Worm (Caenorhabditis elegans) whole organism, L3 larva: ENCODE measurements around the gene srxa-12.

Experiments
- R02D3.7 ChIP-seq: fragments of 150-350 bp; optimal IDR thresholded peaks from 2 replicates; lab custom pipeline; 2014; ENCODE audit warnings: missing biosample characterization, missing genetic modification characterization
- aly-2 ChIP-seq: fragments of 150-350 bp; optimal IDR thresholded peaks from 2 replicates; lab custom pipeline; 2014; ENCODE audit warnings: missing biosample characterization, missing genetic modification characterization
- ama-1 ChIP-seq: fragments of 150-350 bp; optimal IDR thresholded peaks from 2 replicates; lab custom pipeline; 2018
- ceh-16 ChIP-seq: sonication (generic microtip); optimal IDR thresholded peaks from 2 replicates; lab custom pipeline; 2017; ENCODE audit warnings: missing biosample characterization, missing genetic modification characterization
- ceh-82 ChIP-seq: fragments of 150-350 bp; optimal IDR thresholded peaks from 2 replicates; lab custom pipeline; 2014; ENCODE audit warnings: missing biosample characterization, missing genetic modification characterization
- ceh-9 ChIP-seq: sonication (generic microtip); optimal IDR thresholded peaks from 2 replicates; lab custom pipeline; 2018; ENCODE audit warnings: missing biosample characterization, missing genetic modification characterization
- daf-12 ChIP-seq: fragments of 150-350 bp; optimal IDR thresholded peaks from 2 replicates; lab custom pipeline; 2014; ENCODE audit warnings: missing biosample characterization, missing genetic modification reagents, missing genetic modification characterization
- egl-27 ChIP-seq: sonication (generic microtip); optimal IDR thresholded peaks from 4 replicates; lab custom pipeline; 2017; ENCODE audit warnings: missing biosample characterization, missing genetic modification reagents, missing genetic modification characterization
- egl-5 ChIP-seq: fragments of 150-350 bp; optimal IDR thresholded peaks from 2 replicates; lab custom pipeline; 2017; ENCODE audit warnings: missing biosample characterization, missing genetic modification reagents, missing genetic modification characterization, inconsistent platforms
- elt-1 ChIP-seq: fragments of 150-350 bp; optimal IDR thresholded peaks from 2 replicates; lab custom pipeline; 2014; ENCODE audit warnings: missing biosample characterization, missing genetic modification characterization
- elt-2 ChIP-seq: sonication (generic microtip); optimal IDR thresholded peaks from 2 replicates; lab custom pipeline; 2016; ENCODE audit warnings: missing genetic modification reagents, mild to moderate bottlenecking, missing genetic modification characterization, missing compliant biosample characterization
- eor-1 ChIP-seq, 2 experiments: fragments of 150-350 bp; optimal IDR thresholded peaks; 2 replicates each; lab custom pipeline; 2014 to 2018; ENCODE audit warnings: missing biosample characterization in 2 of 2, missing genetic modification characterization in 2 of 2
- fkh-10 ChIP-seq: sonication (generic microtip); optimal IDR thresholded peaks from 2 replicates; lab custom pipeline; 2017; ENCODE audit warnings: missing biosample characterization, missing genetic modification reagents, missing genetic modification characterization
- lin-15B ChIP-seq: fragments of 150-350 bp; optimal IDR thresholded peaks from 2 replicates; lab custom pipeline; 2014; ENCODE audit warnings: missing biosample characterization, missing genetic modification characterization
- lin-39 ChIP-seq: fragments of 150-350 bp; optimal IDR thresholded peaks from 2 replicates; lab custom pipeline; 2018; ENCODE audit warnings: missing biosample characterization, missing genetic modification reagents, missing genetic modification characterization
- mdl-1 ChIP-seq: fragments of 150-350 bp; optimal IDR thresholded peaks from 2 replicates; lab custom pipeline; 2014; ENCODE audit warnings: missing biosample characterization, missing genetic modification characterization
- nfya-1 ChIP-seq: sonication (generic microtip); optimal IDR thresholded peaks from 2 replicates; lab custom pipeline; 2017; ENCODE audit warnings: missing genetic modification characterization, mild to moderate bottlenecking, missing compliant biosample characterization, antibody characterized with exemption, moderate library complexity; ENCODE audit not compliant: insufficient read depth
- nhr-11 ChIP-seq: fragments of 150-350 bp; optimal IDR thresholded peaks from 2 replicates; lab custom pipeline; 2014; ENCODE audit warnings: missing biosample characterization, missing genetic modification characterization
- nhr-237 ChIP-seq: fragments of 150-350 bp; optimal IDR thresholded peaks from 2 replicates; lab custom pipeline; 2014; ENCODE audit warnings: missing biosample characterization, missing genetic modification characterization
- nhr-25 ChIP-seq: sonication (generic microtip); optimal IDR thresholded peaks from 2 replicates; lab custom pipeline; 2017; ENCODE audit warnings: missing biosample characterization, missing genetic modification characterization
- nhr-28 ChIP-seq: fragments of 150-350 bp; optimal IDR thresholded peaks from 2 replicates; lab custom pipeline; 2014; ENCODE audit warnings: missing biosample characterization, missing genetic modification characterization
- nhr-67 ChIP-seq: fragments of 150-350 bp; optimal IDR thresholded peaks from 2 replicates; lab custom pipeline; 2014; ENCODE audit warnings: missing biosample characterization, missing genetic modification characterization
- nhr-77 ChIP-seq: fragments of 150-350 bp; optimal IDR thresholded peaks from 2 replicates; lab custom pipeline; 2014; ENCODE audit warnings: missing biosample characterization, missing genetic modification characterization
- pha-4 ChIP-seq: fragments of 150-350 bp; optimal IDR thresholded peaks from 2 replicates; lab custom pipeline; 2014; ENCODE audit warnings: missing biosample characterization, missing genetic modification reagents, missing genetic modification characterization
- pqm-1 ChIP-seq: fragments of 150-350 bp; optimal IDR thresholded peaks from 2 replicates; lab custom pipeline; 2017; ENCODE audit warnings: missing biosample characterization, missing genetic modification characterization, inconsistent platforms
- skn-1 ChIP-seq: fragments of 150-350 bp; optimal IDR thresholded peaks from 2 replicates; lab custom pipeline; 2014; ENCODE audit warnings: missing biosample characterization, missing genetic modification characterization
- tbx-2 ChIP-seq: sonication (generic microtip); optimal IDR thresholded peaks from 2 replicates; lab custom pipeline; 2016; ENCODE audit warnings: mild to moderate bottlenecking, missing genetic modification characterization, missing compliant biosample characterization
- unc-62 ChIP-seq: fragments of 150-350 bp; sonication (generic microtip); optimal IDR thresholded peaks from 4 replicates; lab custom pipeline; 2014; ENCODE audit warnings: missing biosample characterization, missing genetic modification reagents, missing genetic modification characterization
- zag-1 ChIP-seq: fragments of 150-350 bp; optimal IDR thresholded peaks from 2 replicates; lab custom pipeline; 2014; ENCODE audit warnings: missing biosample characterization, missing genetic modification characterization
- ztf-11 ChIP-seq: fragments of 150-350 bp; optimal IDR thresholded peaks from 2 replicates; lab custom pipeline; 2014; ENCODE audit warnings: missing biosample characterization, missing genetic modification characterization
- ztf-4 ChIP-seq: fragments of 150-350 bp; optimal IDR thresholded peaks from 2 replicates; lab custom pipeline; 2014; ENCODE audit warnings: missing biosample characterization, missing genetic modification characterization

The srxa-12 gene

ce11 chrV:13936850-13937249, 10.4 kb downstream of the srxa-12 start, which contains the start of gene srw-145:
Gene srw-145, plus strand, starts transcription at chrV:13937150.
- TF ChIP-seq nhr-11 (tag; lab: Kevin White, UChicago) (peak; percentile 62), ceh-9 (tag; lab: Kevin White, UChicago) (no peak)

ce11 chrV:13942082-13942481, 15.6 kb downstream of the srxa-12 start, which contains the start of gene dpr-1:
Gene dpr-1, minus strand, starts transcription at chrV:13942182.
- no peak for TF ChIP-seq skn-1 (tag; lab: Kevin White, UChicago)
- no peak for TF ChIP-seq eor-1 (tag; optimal IDR thresholded peaks at IDR 0.05; lab: Kevin White, UChicago)
- TF ChIP-seq zag-1 (tag; lab: Kevin White, UChicago) = no peak
- TF ChIP-seq tbx-2 (tag; lab: Kevin White, UChicago) = no peak
- no peak for TF ChIP-seq ztf-11
- TF ChIP-seq nhr-11 (tag; lab: Kevin White, UChicago) = no peak
- TF ChIP-seq nfya-1 (tag; lab: Kevin White, UChicago) = no peak
- TF ChIP-seq elt-2 = no peak
- TF ChIP-seq egl-5 (tag; lab: Kevin White, UChicago) = no peak
- TF ChIP-seq ama-1 = no peak
- TF ChIP-seq nhr-77 (tag; lab: Kevin White, UChicago) = no peak
- no peak for TF ChIP-seq unc-62
- TF ChIP-seq daf-12 (tag; lab: Kevin White, UChicago) = no peak
- TF ChIP-seq lin-15B = no peak
- TF ChIP-seq mdl-1 (tag; lab: Kevin White, UChicago) = no peak
- TF ChIP-seq nhr-28 (tag; lab: Kevin White, UChicago) = no peak
- TF ChIP-seq ztf-4 (tag; lab: Kevin White, UChicago) = no peak
- TF ChIP-seq, all 47 proteins: peak for 0

- TF ChIP-seq aly-2 (tag; lab: Kevin White, UChicago) = no peak
- TF ChIP-seq egl-5 (tag; lab: Kevin White, UChicago) = no peak
These were observed 20.0 kb downstream of the srxa-12 start, which contains the start of the genes srx-10 and clec-226 for ce11 chrV:13946385-13947019. Gene srx-10, minus strand, starts transcription at chrV:13946485. Gene clec-226, plus strand, starts transcription at chrV:13946969.

DNA sequence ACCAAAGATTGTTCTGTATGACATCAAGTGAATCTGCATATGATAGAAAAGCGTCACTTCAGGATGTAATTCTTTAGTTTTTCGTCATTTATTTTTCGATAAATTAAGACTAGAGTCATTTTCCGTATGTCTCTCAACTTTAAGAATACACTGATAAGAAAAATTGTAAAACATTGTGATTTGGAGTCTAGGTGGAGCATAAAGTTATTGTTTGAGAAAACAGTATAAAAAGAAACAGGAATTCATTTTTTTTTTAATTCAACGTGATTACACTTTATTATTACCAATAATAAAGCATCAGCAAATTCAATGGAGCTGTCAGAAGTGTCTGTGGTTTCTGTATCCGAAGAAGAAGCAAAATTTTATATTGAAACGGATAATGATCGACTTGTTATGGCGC, 22.5 kb downstream of the srxa-12 start, which contains the start of gene R10D12.6:
R10D12.6 (plus strand) TSS at position 301 of the 400 bp plus-strand sequence.
- TF ChIP-seq pqm-1 (tag; lab: Kevin White, UChicago) = peak; percentile 38
- TF ChIP-seq elt-2 = peak; percentile 3
- TF ChIP-seq lin-39 = no peak
- TF ChIP-seq, all 47 proteins: peak for 2

- no peak for TF ChIP-seq nhr-11 (tag; lab: Kevin White, UChicago)
- no peak for TF ChIP-seq eor-1 (tag; optimal IDR thresholded peaks at IDR 0.05; lab: Kevin White, UChicago)
- no peak for TF ChIP-seq mdl-1 (tag; lab: Kevin White, UChicago)
- TF ChIP-seq nhr-67 (tag; lab: Kevin White, UChicago) = no peak
- TF ChIP-seq nhr-28 (tag; lab: Kevin White, UChicago) = no peak
- no peak for TF ChIP-seq R02D3.7
- TF ChIP-seq fkh-10 (GFP tag; lab: Kevin White, UChicago) = no peak
- TF ChIP-seq nhr-25 (tag; lab: Kevin White, UChicago) = no peak
- TF ChIP-seq nhr-237 (tag; lab: Kevin White, UChicago) = no peak
- no peak for TF ChIP-seq pha-4 (tag; lab: Kevin White, UChicago)
- TF ChIP-seq ceh-82 (tag; lab: Kevin White, UChicago) = no peak
- no peak for TF ChIP-seq ceh-16 (tag; lab: Kevin White, UChicago)
- TF ChIP-seq egl-27 = no peak
- TF ChIP-seq elt-1 (tag; lab: Kevin White, UChicago) = no peak
- no peak for TF ChIP-seq aly-2 (tag; lab: Kevin White, UChicago)
- TF ChIP-seq, all 47 proteins: peak for 0
These were observed 23.3 kb downstream of the srxa-12 start, which contains the start of gene R10D12.7 for ce11 chrV:13949752-13950151. Gene R10D12.7, plus strand, starts transcription at chrV:13950052.

- TF ChIP-seq mdl-1 (tag; lab: Kevin White, UChicago) = no peak
- no peak for TF ChIP-seq lin-39
- peak; percentile 53 for TF ChIP-seq pha-4 (tag; lab: Kevin White, UChicago)
- no peak for TF ChIP-seq elt-2
- no peak for TF ChIP-seq nhr-77 (tag; lab: Kevin White, UChicago)
These were observed 26.7 kb downstream of the srxa-12 start, which contains the start of gene R10D12.8 for ce11 chrV:13953191-13953590. Gene R10D12.8, minus strand, starts transcription at chrV:13953291.
